Fruit fly (Drosophila melanogaster) whole organism, embryonic: ENCODE results near the gene CG13622.
A peak's percentile ranks its signal among the peaks of the same experiment; 100 is the strongest.

ENCODE experiments used
- Atf3 ChIP-seq: fragments of 200-800 bp; sonication (Bioruptor generic); optimal IDR thresholded peaks from 3 replicates; lab custom pipeline; 2016; ENCODE audit warnings: missing biosample characterization, missing genetic modification characterization
- B-H1 ChIP-seq: fragments of 200-800 bp; sonication (Bioruptor generic); IDR thresholded peaks from 3 replicates; pipeline ENCODE4 v1.3.6; 2022; ENCODE audit warnings: missing biosample characterization, missing genetic modification characterization
- Blimp-1 ChIP-seq: fragments of 200-800 bp; sonication (Bioruptor generic); optimal IDR thresholded peaks from 3 replicates; lab custom pipeline; 2018; ENCODE audit warnings: missing biosample characterization, missing genetic modification characterization, mild to moderate bottlenecking, moderate library complexity, missing genetic modification reagents
- CG10366 ChIP-seq: fragments of 200-800 bp; sonication (Bioruptor generic); IDR thresholded peaks from 2 replicates; pipeline ENCODE4 v1.3.6; 2022; ENCODE audit warnings: missing biosample characterization, missing genetic modification characterization
- CG10462 ChIP-seq: fragments of 200-800 bp; sonication (Bioruptor generic); optimal IDR thresholded peaks from 2 replicates; lab custom pipeline; 2016; ENCODE audit warnings: missing biosample characterization, missing genetic modification characterization
- CG10543 ChIP-seq: fragments of 200-800 bp; sonication (Bioruptor generic); optimal IDR thresholded peaks from 3 replicates; lab custom pipeline; 2017; ENCODE audit warnings: missing biosample characterization, mild to moderate bottlenecking, missing genetic modification characterization, moderate library complexity
- CG11085 ChIP-seq: fragments of 200-800 bp; sonication (Bioruptor generic); IDR thresholded peaks from 2 replicates; pipeline ENCODE4 v1.3.6; 2022; ENCODE audit warnings: missing biosample characterization, missing genetic modification characterization
- CG11398 ChIP-seq: fragments of 200-800 bp; sonication (Bioruptor generic); optimal IDR thresholded peaks from 2 replicates; lab custom pipeline; 2016; ENCODE audit warnings: missing biosample characterization, missing genetic modification characterization
- CG11560 ChIP-seq: fragments of 200-800 bp; sonication (Bioruptor generic); IDR thresholded peaks from 3 replicates; pipeline ENCODE4 v1.3.6; 2022; ENCODE audit warnings: missing biosample characterization, missing genetic modification characterization
- CG12769 ChIP-seq: fragments of 200-800 bp; sonication (Bioruptor generic); optimal IDR thresholded peaks from 2 replicates; lab custom pipeline; 2019; ENCODE audit warnings: missing biosample characterization, mild to moderate bottlenecking, missing genetic modification characterization, moderate library complexity
- CG14441 ChIP-seq: fragments of 200-800 bp; sonication (Bioruptor generic); IDR thresholded peaks from 2 replicates; pipeline ENCODE4 v1.3.6; 2022; ENCODE audit warnings: missing biosample characterization, missing genetic modification characterization
- CG14667 ChIP-seq: fragments of 200-800 bp; sonication (Bioruptor generic); IDR thresholded peaks from 2 replicates; pipeline ENCODE4 v1.3.6; 2022; ENCODE audit warnings: missing biosample characterization, missing genetic modification characterization
- CG15073 ChIP-seq: fragments of 200-800 bp; sonication (Bioruptor generic); optimal IDR thresholded peaks from 2 replicates; lab custom pipeline; 2016; ENCODE audit warnings: missing biosample characterization, missing genetic modification characterization
- CG18011 ChIP-seq: fragments of 200-800 bp; sonication (Bioruptor generic); optimal IDR thresholded peaks from 2 replicates; lab custom pipeline; 2017; ENCODE audit warnings: missing biosample characterization, missing genetic modification characterization, mild to moderate bottlenecking, moderate library complexity, missing genotype
- CG2202 ChIP-seq: fragments of 200-800 bp; sonication (Bioruptor generic); optimal IDR thresholded peaks from 2 replicates; lab custom pipeline; 2018; ENCODE audit warnings: missing biosample characterization, mild to moderate bottlenecking, missing genetic modification characterization
- CG32532 ChIP-seq: fragments of 200-800 bp; sonication (Bioruptor generic); IDR thresholded peaks from 2 replicates; pipeline ENCODE4 v1.3.6; 2022; ENCODE audit warnings: missing biosample characterization, missing genetic modification characterization
- CG32767 ChIP-seq: fragments of 200-800 bp; sonication (Bioruptor generic); IDR thresholded peaks from 2 replicates; pipeline ENCODE4 v1.3.6; 2022; ENCODE audit warnings: missing biosample characterization, missing genetic modification characterization
- CG3995 ChIP-seq: fragments of 200-800 bp; sonication (Bioruptor generic); optimal IDR thresholded peaks from 3 replicates; lab custom pipeline; 2016; ENCODE audit warnings: missing biosample characterization, missing genetic modification characterization
- CG4360 ChIP-seq: fragments of 200-800 bp; sonication (Bioruptor generic); IDR thresholded peaks from 2 replicates; pipeline ENCODE4 v1.3.6; 2022; ENCODE audit warnings: missing biosample characterization, missing genetic modification characterization
- CG6813 ChIP-seq: fragments of 200-800 bp; sonication (Bioruptor generic); optimal IDR thresholded peaks from 2 replicates; lab custom pipeline; 2017; ENCODE audit warnings: missing biosample characterization, missing genetic modification characterization, mild to moderate bottlenecking, moderate library complexity, missing genetic modification reagents
- CG7963 ChIP-seq: fragments of 200-800 bp; sonication (Bioruptor generic); IDR thresholded peaks from 3 replicates; pipeline ENCODE4 v1.3.6; 2022; ENCODE audit warnings: missing biosample characterization, missing genetic modification characterization; ENCODE audit not compliant: partially characterized antibody
- CHES-1-like ChIP-seq: fragments of 200-800 bp; sonication (Bioruptor generic); optimal IDR thresholded peaks from 2 replicates; lab custom pipeline; 2016; ENCODE audit warnings: missing biosample characterization, missing genetic modification characterization
- Dad ChIP-seq: fragments of 200-800 bp; sonication (Bioruptor generic); optimal IDR thresholded peaks from 3 replicates; lab custom pipeline; 2016; ENCODE audit warnings: missing biosample characterization, missing genetic modification characterization
- ERR ChIP-seq: fragments of 200-800 bp; sonication (Bioruptor generic); optimal IDR thresholded peaks from 2 replicates; lab custom pipeline; 2016; ENCODE audit warnings: missing biosample characterization, missing genetic modification characterization
- Gsc ChIP-seq: fragments of 200-800 bp; sonication (Bioruptor generic); IDR thresholded peaks from 2 replicates; pipeline ENCODE4 v1.3.6; 2022; ENCODE audit warnings: missing biosample characterization, missing genetic modification characterization
- HHEX ChIP-seq: fragments of 200-800 bp; sonication (Bioruptor generic); optimal IDR thresholded peaks from 3 replicates; lab custom pipeline; 2017; ENCODE audit warnings: missing biosample characterization, mild to moderate bottlenecking, missing genetic modification characterization, missing genetic modification reagents
- Med ChIP-seq: fragments of 200-800 bp; sonication (Bioruptor generic); peaks from one replicate; lab custom pipeline; 2016; ENCODE audit warnings: missing biosample characterization, missing genetic modification characterization, mild to moderate bottlenecking, inconsistent platforms, moderate library complexity
- Neu2 ChIP-seq: fragments of 200-800 bp; sonication (Bioruptor generic); optimal IDR thresholded peaks from 3 replicates; lab custom pipeline; 2016; ENCODE audit warnings: missing biosample characterization, missing genetic modification characterization, borderline replicate concordance
- Rx ChIP-seq: fragments of 200-800 bp; sonication (Bioruptor generic); IDR thresholded peaks from 2 replicates; pipeline ENCODE4 v1.3.6; 2022; ENCODE audit warnings: missing biosample characterization, missing genetic modification characterization
- Tbp ChIP-seq: fragments of >200 bp; optimal IDR thresholded peaks from 2 replicates; lab custom pipeline; 2018; ENCODE audit warnings: missing biosample characterization, missing genetic modification characterization
- al ChIP-seq: fragments of 200-800 bp; sonication (Bioruptor generic); IDR thresholded peaks from 2 replicates; pipeline ENCODE4 v1.3.6; 2022; ENCODE audit warnings: missing biosample characterization, missing genetic modification characterization
- bowl ChIP-seq: fragments of 200-800 bp; sonication (Bioruptor generic); IDR thresholded peaks from 2 replicates; pipeline ENCODE4 v1.3.6; 2022; ENCODE audit warnings: missing biosample characterization, missing genetic modification characterization
- fd64A ChIP-seq: fragments of 200-800 bp; sonication (Bioruptor generic); optimal IDR thresholded peaks from 3 replicates; lab custom pipeline; 2018; ENCODE audit warnings: missing biosample characterization, mild to moderate bottlenecking, missing genetic modification characterization
- gcm ChIP-seq: fragments of 200-800 bp; sonication (Bioruptor generic); optimal IDR thresholded peaks from 2 replicates; lab custom pipeline; 2019; ENCODE audit warnings: missing biosample characterization, mild to moderate bottlenecking, missing genetic modification characterization, moderate library complexity
- gsb-n ChIP-seq: fragments of 200-800 bp; sonication (Bioruptor generic); optimal IDR thresholded peaks from 3 replicates; lab custom pipeline; 2018; ENCODE audit warnings: missing biosample characterization, mild to moderate bottlenecking, missing genetic modification characterization
- gt ChIP-seq: fragments of 200-800 bp; sonication (Bioruptor generic); IDR thresholded peaks from 2 replicates; pipeline ENCODE4 v1.3.6; 2022; ENCODE audit warnings: missing biosample characterization, missing genetic modification characterization
- kni ChIP-seq: fragments of 200-800 bp; sonication (Bioruptor generic); optimal IDR thresholded peaks from 3 replicates; lab custom pipeline; 2017; ENCODE audit warnings: mild to moderate bottlenecking, missing biosample characterization, missing genetic modification reagents, missing genetic modification characterization
- lov ChIP-seq, 2 experiments: fragments of 200-800 bp in 1 of 2; fragments of >200 bp in 1 of 2; sonication (Bioruptor generic) in 1 of 2; IDR thresholded peaks in 1 of 2; optimal IDR thresholded peaks in 1 of 2; 2 replicates in 1 of 2; 3 replicates in 1 of 2; pipeline versions ENCODE4 v1.3.6 to Lab custom; 2017 to 2022; ENCODE audit warnings: missing biosample characterization in 1 of 2, missing genetic modification characterization in 1 of 2
- nerfin-2 ChIP-seq: fragments of 200-800 bp; sonication (Bioruptor generic); IDR thresholded peaks from 2 replicates; pipeline ENCODE4 v1.3.6; 2022; ENCODE audit warnings: missing biosample characterization, missing genetic modification characterization; ENCODE audit not compliant: partially characterized antibody
- nmo ChIP-seq: fragments of 200-800 bp; sonication (Bioruptor generic); optimal IDR thresholded peaks from 2 replicates; lab custom pipeline; 2018; ENCODE audit warnings: missing biosample characterization, mild to moderate bottlenecking, missing genetic modification characterization, moderate library complexity
- odd ChIP-seq: fragments of 200-800 bp; sonication (Bioruptor generic); optimal IDR thresholded peaks from 2 replicates; lab custom pipeline; 2017; ENCODE audit warnings: missing biosample characterization, mild to moderate bottlenecking, missing genetic modification characterization
- onecut ChIP-seq: fragments of 200-800 bp; sonication (Bioruptor generic); IDR thresholded peaks from 2 replicates; pipeline ENCODE4 v1.3.6; 2022; ENCODE audit warnings: missing biosample characterization, missing genetic modification characterization
- repo ChIP-seq: fragments of 200-800 bp; sonication (Bioruptor generic); optimal IDR thresholded peaks from 2 replicates; lab custom pipeline; 2016; ENCODE audit warnings: missing biosample characterization, missing genetic modification characterization
- scrt ChIP-seq: fragments of 200-800 bp; sonication (Bioruptor generic); optimal IDR thresholded peaks from 2 replicates; lab custom pipeline; 2018; ENCODE audit warnings: missing biosample characterization, mild to moderate bottlenecking, missing genetic modification characterization, moderate library complexity
- sob ChIP-seq: fragments of 200-800 bp; sonication (Bioruptor generic); IDR thresholded peaks from 2 replicates; pipeline ENCODE4 v1.3.6; 2022; ENCODE audit warnings: missing biosample characterization, missing genetic modification characterization
- ssp ChIP-seq: fragments of 200-800 bp; sonication (Bioruptor generic); IDR thresholded peaks from 2 replicates; pipeline ENCODE4 v1.3.6; 2022; ENCODE audit warnings: missing biosample characterization, missing genetic modification characterization
- stc ChIP-seq: fragments of 200-800 bp; sonication (Bioruptor generic); IDR thresholded peaks from 2 replicates; pipeline ENCODE4 v1.3.6; 2022; ENCODE audit warnings: missing biosample characterization, missing genetic modification characterization
- tna ChIP-seq: fragments of 200-800 bp; sonication (Bioruptor generic); IDR thresholded peaks from 2 replicates; pipeline ENCODE4 v1.3.6; 2022; ENCODE audit warnings: missing biosample characterization, missing genetic modification characterization; ENCODE audit not compliant: partially characterized antibody
- zen2 ChIP-seq: fragments of 200-800 bp; sonication (Bioruptor generic); IDR thresholded peaks from 3 replicates; pipeline ENCODE4 v1.3.6; 2022; ENCODE audit warnings: missing biosample characterization, missing genetic modification characterization; ENCODE audit not compliant: partially characterized antibody
- zf30C ChIP-seq: fragments of 200-800 bp; sonication (Bioruptor generic); optimal IDR thresholded peaks from 3 replicates; lab custom pipeline; 2018; ENCODE audit warnings: missing biosample characterization, mild to moderate bottlenecking, missing genetic modification characterization

CG13622 gene

dm6 chr3R:24572540-24573043, 49.1 kb upstream of the CG13622 start (continued):
- TF ChIP-seq Neu2 (peak; percentile 40), tna (no peak), HHEX (peak; percentile 98), CG11398 (GFP tag; lab: Kevin White, UChicago) (peak; percentile 94), zf30C (GFP tag; lab: Kevin White, UChicago) (peak; percentile 98), B-H1 (peak; percentile 98), sob (GFP tag; lab: Robert Waterston, UW) (peak; percentile 99), stc (GFP tag; lab: Robert Waterston, UW) (peak; percentile 99), CG3995 (GFP tag; lab: Kevin White, UChicago) (peak; percentile 79), Gsc (no peak), CG10543 (peak; percentile 98), CG15073 (GFP tag; lab: Kevin White, UChicago) (peak; percentile 84), nmo (GFP tag; lab: Kevin White, UChicago) (peak; percentile 97), repo (GFP tag; lab: Kevin White, UChicago) (peak; percentile 92), onecut (GFP tag; lab: Robert Waterston, UW) (peak; percentile 95), lov (optimal IDR thresholded peaks at IDR 0.05; lab: Kevin White, UChicago) (no peak), lov (GFP tag; IDR thresholded peaks at IDR 0.05; lab: Robert Waterston, UW) (peak; percentile 98), CG6813 (GFP tag; lab: Kevin White, UChicago) (peak; percentile 98), odd (GFP tag; lab: Kevin White, UChicago) (peak; percentile 96), CG4360 (peak; percentile 84), CG2202 (peak; percentile 92), gcm (GFP tag; lab: Kevin White, UChicago) (peak; percentile 97), Rx (GFP tag; lab: Robert Waterston, UW) (peak; percentile 98), CG14667 (peak; percentile 95), CG11560 (peak; percentile 88; the same call in 2 of the 3 replicates), ssp (GFP tag; lab: Robert Waterston, UW) (peak; percentile 91), Atf3 (GFP tag; lab: Kevin White, UChicago) (peak; percentile 86), CG12769 (tag; lab: Kevin White, UChicago) (peak; percentile 98), gt (GFP tag; lab: Robert Waterston, UW) (peak; percentile 90), al (GFP tag; lab: Robert Waterston, UW) (peak; percentile 96), CG14441 (peak; percentile 98), Tbp (no peak), CHES-1-like (peak; percentile 93), bowl (GFP tag; lab: Robert Waterston, UW) (peak; percentile 98), Med (GFP tag; lab: Kevin White, UChicago) (peak; percentile 99), CG10462 (GFP tag; lab: Kevin White, UChicago) (peak; percentile 94), nerfin-2 (GFP tag; lab: Robert Waterston, UW) (no peak), CG11085 (GFP tag; lab: Robert Waterston, UW) (peak; percentile 97), CG32532 (GFP tag; lab: Robert Waterston, UW) (peak; percentile 99), CG7963 (GFP tag; lab: Robert Waterston, UW) (no peak), kni (GFP tag; lab: Kevin White, UChicago) (peak; percentile 84), scrt (GFP tag; lab: Kevin White, UChicago) (peak; percentile 97), Dad (GFP tag; lab: Kevin White, UChicago) (peak; percentile 95), Blimp-1 (GFP tag; lab: Kevin White, UChicago) (peak; percentile 96), CG10366 (peak; percentile 99), CG32767 (GFP tag; lab: Robert Waterston, UW) (peak; percentile 98), CG18011 (GFP tag; lab: Kevin White, UChicago) (peak; percentile 87), ERR (GFP tag; lab: Kevin White, UChicago) (peak; percentile 92), fd64A (GFP tag; lab: Kevin White, UChicago) (peak; percentile 94), zen2 (GFP tag; lab: Robert Waterston, UW) (no peak), gsb-n (tag; lab: Kevin White, UChicago) (peak; percentile 97)
